Worm (Caenorhabditis elegans) whole organism, midembryonic: ENCODE results near the gene W04H10.5.
"Not testable (repeated sequence)": the region's sequence is repeated elsewhere in the genome, so short reads cannot be mapped to it uniquely, and the experiment has no call there.

Experiments
- T22C8.4 ChIP-seq: fragments of 200-800 bp; sonication (Bioruptor generic); IDR thresholded peaks from 2 replicates; pipeline ENCODE4 v1.3.6; 2022; ENCODE audit warnings: missing genetic modification characterization, missing compliant biosample characterization
- cog-1 ChIP-seq: sonication (generic microtip); optimal IDR thresholded peaks from 2 replicates; lab custom pipeline; 2016; ENCODE audit warnings: missing genetic modification characterization, missing compliant biosample characterization
- flt-1 ChIP-seq: fragments of 200-800 bp; sonication (Bioruptor generic); IDR thresholded peaks from 2 replicates; pipeline ENCODE4 v1.3.6; 2022; ENCODE audit warnings: missing genetic modification characterization, missing compliant biosample characterization
- klf-2 ChIP-seq: fragments of 200-800 bp; sonication (Bioruptor generic); conservative IDR thresholded peaks from 2 replicates; pipeline ENCODE4 v1.3.6; 2022; ENCODE audit warnings: missing genetic modification reagents, missing genetic modification characterization, missing compliant biosample characterization
- med-1 ChIP-seq: sonication (generic microtip); optimal IDR thresholded peaks from 2 replicates; lab custom pipeline; 2017; ENCODE audit warnings: missing genetic modification characterization, mild to moderate bottlenecking, missing compliant biosample characterization, antibody characterized with exemption, missing genetic modification reagents; ENCODE audit not compliant: insufficient read depth
- ref-1 ChIP-seq: fragments of 200-800 bp; sonication (Bioruptor generic); conservative IDR thresholded peaks from 2 replicates; pipeline ENCODE4 v1.3.6; 2022; ENCODE audit warnings: missing genetic modification reagents, missing genetic modification characterization, missing compliant biosample characterization
- tab-1 ChIP-seq: fragments of 200-800 bp; sonication (Bioruptor generic); IDR thresholded peaks from 2 replicates; pipeline ENCODE4 v1.3.6; 2022; ENCODE audit warnings: missing genetic modification characterization, missing compliant biosample characterization
- ztf-23 ChIP-seq: fragments of 200-800 bp; sonication (Bioruptor generic); IDR thresholded peaks from 2 replicates; pipeline ENCODE4 v1.3.6; 2022; ENCODE audit warnings: missing genetic modification reagents, missing genetic modification characterization, missing compliant biosample characterization
- ztf-29 ChIP-seq: fragments of 200-800 bp; sonication (Bioruptor generic); IDR thresholded peaks from 2 replicates; pipeline ENCODE4 v1.3.6; 2022; ENCODE audit warnings: missing genetic modification reagents, missing genetic modification characterization, missing compliant biosample characterization

Gene W04H10.5

DNA sequence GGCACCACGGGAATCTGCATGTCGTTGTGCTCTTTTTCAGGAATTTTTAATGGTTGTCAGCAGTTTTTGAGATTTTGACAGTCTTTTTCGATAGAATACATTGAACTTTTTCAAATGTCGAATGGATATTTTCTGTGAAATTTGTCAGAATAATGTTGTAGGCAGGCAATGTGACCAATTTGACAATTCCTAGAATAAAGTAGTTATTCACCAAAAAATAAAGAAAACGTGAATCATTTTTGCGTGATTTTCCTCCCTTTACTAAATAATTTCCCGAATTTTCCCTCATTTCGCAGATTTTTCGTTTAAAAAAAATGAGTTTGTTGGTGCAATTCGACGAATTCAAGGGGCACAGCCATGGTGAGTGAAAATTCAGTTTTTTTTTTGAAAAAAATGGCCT is 2.6 kb downstream of the W04H10.5 start, which contains the start of gene W04H10.1:
W04H10.1 (plus strand) TSS at position 301 of the 400 bp plus-strand sequence.
- TF ChIP-seq tab-1 (GFP tag; lab: Robert Waterston, UW) (no peak), ztf-23 (GFP tag; lab: Robert Waterston, UW) (no peak), ref-1 (no peak), flt-1 (GFP tag; lab: Robert Waterston, UW) (no peak), cog-1 (tag; lab: Kevin White, UChicago) (no peak), ztf-29 (no peak), med-1 (GFP tag; lab: Kevin White, UChicago) (no peak)

DNA sequence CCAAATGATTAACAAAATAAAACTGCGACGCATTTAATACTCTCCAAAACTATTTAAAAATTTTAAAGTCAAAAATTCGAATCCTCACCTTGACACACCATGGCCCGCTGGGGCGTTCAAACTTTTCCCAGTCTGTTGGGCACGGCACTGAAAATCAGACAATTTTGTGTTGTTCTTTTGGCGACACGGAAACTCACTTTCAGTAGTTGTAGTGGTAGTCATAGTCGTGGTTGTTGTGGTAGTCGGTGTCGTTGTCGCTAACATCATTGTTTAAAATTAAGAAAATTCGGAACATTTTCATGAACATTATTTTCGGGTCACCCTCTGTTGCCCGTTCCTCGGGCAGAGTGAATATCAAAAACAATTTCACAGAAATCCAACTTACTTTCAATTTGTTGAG is 6.2 kb downstream of the W04H10.5 start, which contains the start of gene clec-118:
clec-118 (minus strand) TSS at position 101 of the 400 bp plus-strand sequence.
- TF ChIP-seq klf-2, T22C8.4, flt-1 (GFP tag; lab: Robert Waterston, UW): not testable (repeated sequence)

DNA sequence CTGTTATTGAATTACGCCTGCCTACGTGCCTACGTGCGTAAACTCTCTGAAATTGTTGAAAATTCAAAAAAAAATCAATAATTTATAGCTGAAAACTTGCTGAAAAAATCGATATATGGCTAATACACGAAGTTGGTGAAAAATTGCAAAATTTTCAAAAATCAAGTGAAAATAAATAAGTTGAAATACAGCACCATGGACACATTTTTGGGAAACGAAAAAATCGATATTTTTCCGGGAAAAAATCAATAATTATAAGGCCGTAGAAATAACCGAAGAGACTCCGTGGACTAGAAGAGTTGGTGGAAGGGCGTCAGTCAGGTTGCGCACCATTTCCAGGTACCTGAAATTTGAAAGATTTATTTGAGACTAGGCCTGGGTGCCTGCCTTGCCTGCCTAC is 8.6 kb downstream of the W04H10.5 start:
- no peak for TF ChIP-seq ztf-23 (GFP tag; lab: Robert Waterston, UW)
- TF ChIP-seq ref-1: no peak
- no peak for TF ChIP-seq cog-1 (tag; lab: Kevin White, UChicago)
- TF ChIP-seq med-1 (GFP tag; lab: Kevin White, UChicago): no peak
- TF ChIP-seq T22C8.4 (GFP tag; lab: Robert Waterston, UW): peak; percentile 77

DNA sequence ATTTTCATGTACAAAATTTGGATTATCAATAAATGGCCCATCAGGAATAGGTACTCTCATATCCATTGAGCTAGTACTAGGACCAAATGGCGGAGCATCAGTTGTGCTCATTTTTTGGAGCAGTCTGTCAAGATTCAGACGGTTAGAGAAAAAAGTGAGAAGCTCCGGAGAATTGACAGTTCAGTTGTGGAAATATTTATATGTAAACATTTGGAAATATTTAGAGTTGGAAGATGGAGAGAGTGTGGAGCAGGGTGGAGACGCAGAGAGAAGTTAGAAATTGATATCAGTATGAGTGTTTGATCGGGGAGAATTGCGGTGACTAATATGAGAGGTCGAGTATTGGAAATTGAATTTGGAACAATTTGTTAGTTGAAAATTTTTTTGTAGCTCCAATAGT is 15.0 kb downstream of the W04H10.5 start:
- TF ChIP-seq cog-1 (tag; lab: Kevin White, UChicago): no peak
- no peak for TF ChIP-seq ztf-23 (GFP tag; lab: Robert Waterston, UW)
- TF ChIP-seq T22C8.4 (GFP tag; lab: Robert Waterston, UW): no peak
- no peak for TF ChIP-seq ref-1
- no peak for TF ChIP-seq tab-1 (GFP tag; lab: Robert Waterston, UW)
- TF ChIP-seq flt-1 (GFP tag; lab: Robert Waterston, UW): no peak
- TF ChIP-seq ztf-29: no peak
- TF ChIP-seq med-1 (GFP tag; lab: Kevin White, UChicago): no peak
- no peak for TF ChIP-seq klf-2 (GFP tag; lab: Robert Waterston, UW)

DNA sequence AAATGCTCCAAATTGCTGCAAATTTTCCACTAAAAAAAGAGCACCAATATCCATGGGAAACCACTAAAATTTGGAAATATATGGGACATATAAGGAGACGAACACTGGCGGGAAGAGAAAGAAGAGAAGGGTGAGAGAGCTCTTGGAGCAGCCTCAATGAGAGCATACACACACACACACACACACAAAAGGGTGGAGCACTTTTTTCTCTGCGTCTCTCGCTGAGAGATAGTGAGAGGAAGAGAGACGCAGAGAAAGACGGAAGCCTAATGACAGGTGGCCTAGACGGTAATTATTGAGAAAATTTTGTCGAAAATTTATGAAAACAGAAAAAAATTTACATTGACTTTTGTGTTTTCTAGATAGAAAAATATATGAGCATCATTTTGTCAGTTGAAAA is 16.3 kb downstream of the W04H10.5 start:
- TF ChIP-seq klf-2 (GFP tag; lab: Robert Waterston, UW) (no peak), med-1 (GFP tag; lab: Kevin White, UChicago) (no peak), ztf-23 (GFP tag; lab: Robert Waterston, UW) (no peak), ref-1 (no peak), T22C8.4 (GFP tag; lab: Robert Waterston, UW) (no peak), tab-1 (GFP tag; lab: Robert Waterston, UW) (no peak), cog-1 (tag; lab: Kevin White, UChicago) (no peak), flt-1 (GFP tag; lab: Robert Waterston, UW) (0 out of 2 replicates have a peak, but pooled peaks have one; percentile 12), ztf-29 (peak; percentile 37; the same call in 1 of the 2 replicates)

DNA sequence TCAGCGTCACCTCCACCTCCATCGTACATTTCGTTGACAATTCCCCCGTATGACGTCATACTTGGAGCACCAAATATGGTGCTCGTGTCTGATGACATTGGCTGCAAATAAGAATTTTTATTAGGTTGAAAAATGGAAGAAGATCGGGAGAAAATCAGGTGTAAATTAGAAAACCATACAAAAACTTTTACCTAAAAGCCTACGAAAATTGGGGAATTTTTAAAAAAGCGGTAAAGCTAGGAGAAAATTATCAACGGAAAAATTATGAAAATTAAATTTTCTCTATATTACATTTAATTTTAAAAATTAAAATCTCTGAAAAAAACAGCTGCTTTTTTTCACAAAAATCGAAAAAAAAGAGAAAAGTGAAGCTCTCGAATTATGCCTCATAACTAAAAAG is 18.3 kb downstream of the W04H10.5 start, which contains the start of gene T04B8.5:
T04B8.5 (minus strand) TSS at position 101 of the 400 bp plus-strand sequence.
- TF ChIP-seq cog-1 (tag; lab: Kevin White, UChicago): no peak
- TF ChIP-seq ref-1: no peak
- no peak for TF ChIP-seq flt-1 (GFP tag; lab: Robert Waterston, UW)
- TF ChIP-seq T22C8.4 (GFP tag; lab: Robert Waterston, UW): no peak
- no peak for TF ChIP-seq tab-1 (GFP tag; lab: Robert Waterston, UW)
- no peak for TF ChIP-seq ztf-23 (GFP tag; lab: Robert Waterston, UW)
- TF ChIP-seq ztf-29: no peak
- TF ChIP-seq med-1 (GFP tag; lab: Kevin White, UChicago): no peak
- no peak for TF ChIP-seq klf-2 (GFP tag; lab: Robert Waterston, UW)

DNA sequence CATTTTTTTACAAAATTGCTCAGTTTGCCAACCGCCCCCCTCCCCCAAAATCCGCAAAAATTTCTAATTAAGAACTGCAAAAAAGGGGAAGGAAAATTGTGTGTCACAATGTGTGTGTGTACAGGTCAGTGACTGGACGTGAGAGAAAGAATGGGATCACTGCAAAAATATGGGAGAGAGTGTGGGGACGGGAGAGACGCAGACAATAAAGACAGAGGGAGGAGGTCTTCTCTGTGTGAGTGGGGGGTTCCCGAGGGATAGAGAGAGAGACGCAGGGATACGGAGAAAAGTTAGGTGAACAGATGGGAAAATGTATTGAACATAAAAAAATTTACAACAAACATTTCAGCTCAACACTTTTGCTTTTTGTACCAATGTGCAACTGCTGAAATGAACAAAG is 19.8 kb downstream of the W04H10.5 start:
- TF ChIP-seq med-1 (GFP tag; lab: Kevin White, UChicago) (no peak), flt-1 (GFP tag; lab: Robert Waterston, UW) (no peak), klf-2 (GFP tag; lab: Robert Waterston, UW) (no peak), cog-1 (tag; lab: Kevin White, UChicago) (no peak), ref-1 (no peak), ztf-23 (GFP tag; lab: Robert Waterston, UW) (no peak), T22C8.4 (GFP tag; lab: Robert Waterston, UW) (no peak)

DNA sequence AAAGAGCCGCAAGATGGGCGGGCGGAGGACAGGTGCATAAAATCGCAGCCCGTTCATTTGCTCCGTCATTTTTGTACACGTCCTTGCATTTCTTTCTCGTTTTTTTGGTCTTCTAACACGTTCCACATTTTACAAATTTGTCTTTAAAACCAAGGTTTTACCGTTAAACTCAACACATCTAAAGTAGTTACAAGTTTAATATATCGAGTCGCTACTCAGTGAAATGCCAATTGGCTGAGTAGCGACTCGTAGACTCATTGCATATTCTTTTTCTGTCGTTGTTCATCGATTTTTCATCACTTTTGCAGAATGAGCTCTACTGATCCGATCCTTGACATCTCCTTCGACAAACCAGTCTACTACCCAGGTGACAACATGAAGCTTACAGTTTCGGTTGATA is 21.1 kb downstream of the W04H10.5 start, which contains the start of gene arrd-1:
arrd-1 (plus strand) TSS at position 301 of the 400 bp plus-strand sequence.
- TF ChIP-seq ztf-23 (GFP tag; lab: Robert Waterston, UW) (no peak), cog-1 (tag; lab: Kevin White, UChicago) (no peak), tab-1 (GFP tag; lab: Robert Waterston, UW) (no peak), klf-2 (GFP tag; lab: Robert Waterston, UW) (no peak), ref-1 (no peak), ztf-29 (no peak), T22C8.4 (GFP tag; lab: Robert Waterston, UW) (no peak), med-1 (GFP tag; lab: Kevin White, UChicago) (no peak), flt-1 (GFP tag; lab: Robert Waterston, UW) (no peak)

DNA sequence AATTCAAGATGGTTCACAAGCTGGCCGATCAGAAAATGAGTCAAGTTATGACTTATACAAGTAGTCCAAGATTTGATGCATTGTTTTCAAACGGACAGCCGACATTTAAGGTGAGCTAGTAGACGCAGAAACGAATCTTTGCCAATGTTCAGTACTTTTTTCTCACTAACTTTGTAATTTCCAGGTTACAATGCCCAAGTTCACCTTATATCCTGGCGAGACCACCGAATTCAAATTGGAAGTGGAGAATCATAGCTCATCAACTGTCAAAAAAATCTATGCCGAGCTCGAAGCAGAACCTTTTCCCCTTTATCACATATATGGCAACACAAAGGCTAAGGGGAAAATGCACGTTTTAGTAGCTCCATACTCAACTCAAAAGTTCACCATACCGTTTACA is 21.8 kb downstream of the W04H10.5 start:
- TF ChIP-seq med-1 (GFP tag; lab: Kevin White, UChicago): no peak
- no peak for TF ChIP-seq ztf-23 (GFP tag; lab: Robert Waterston, UW)
- no peak for TF ChIP-seq flt-1 (GFP tag; lab: Robert Waterston, UW)
- no peak for TF ChIP-seq tab-1 (GFP tag; lab: Robert Waterston, UW)
- TF ChIP-seq ztf-29: no peak
- TF ChIP-seq ref-1: no peak
- no peak for TF ChIP-seq klf-2 (GFP tag; lab: Robert Waterston, UW)
- no peak for TF ChIP-seq T22C8.4 (GFP tag; lab: Robert Waterston, UW)
- TF ChIP-seq cog-1 (tag; lab: Kevin White, UChicago): no peak
